Worm (Caenorhabditis elegans): ENCODE results near the gene T19C3.4.
A peak's percentile ranks its signal among the peaks of the same experiment; 100 is the strongest.

The T19C3.4 gene

ce11 chrIII:620204-620718 is at the start of gene T19C3.4:
T19C3.4 (minus strand) TSS chrIII:620254.
- TF ChIP-seq dsc-1 (tag; optimal IDR thresholded peaks at IDR 0.05) (no peak), lin-35 (GFP tag; optimal IDR thresholded peaks at IDR 0.05) (peak in 1 of 2 experiments; percentile 52), lsy-2 (tag; optimal IDR thresholded peaks at IDR 0.05) (peak in 1 of 2 experiments; percentile 19), egl-27 (tag; optimal IDR thresholded peaks at IDR 0.05) (no peak), lir-3 (tag; optimal IDR thresholded peaks at IDR 0.05; ENCODE audit: poor library complexity) (no peak), rnt-1 (tag; optimal IDR thresholded peaks at IDR 0.05) (no peak), efl-1 (optimal IDR thresholded peaks at IDR 0.05) (no peak), efl-1 (GFP tag; optimal IDR thresholded peaks at IDR 0.05 in 1 of 2) (peak in 1 of 2 experiments; percentile 35), nhr-85 (tag) (peak; percentile 73), ceh-88 (GFP tag; IDR thresholded peaks at IDR 0.05) (no peak), nhr-84 (tag; optimal IDR thresholded peaks at IDR 0.05) (no peak), elt-2 (tag; optimal IDR thresholded peaks at IDR 0.05) (peak; percentile 27), ceh-8 (GFP tag; optimal IDR thresholded peaks at IDR 0.05) (no peak), fos-1 (tag; optimal IDR thresholded peaks at IDR 0.05) (no peak), nhr-90 (tag; optimal IDR thresholded peaks at IDR 0.05; ENCODE audit: poor library complexity) (peak; percentile 9), blmp-1 (tag; optimal IDR thresholded peaks at IDR 0.05) (no peak), mdl-1 (tag; optimal IDR thresholded peaks at IDR 0.05) (peak in 1 of 2 experiments; percentile 30), snu-23 (GFP tag; optimal IDR thresholded peaks at IDR 0.05) (peak; percentile 16), C16A3.4 (tag; optimal IDR thresholded peaks at IDR 0.05) (no peak), alr-1 (tag; optimal IDR thresholded peaks at IDR 0.05; ENCODE audit: borderline replicate concordance) (no peak), skn-1 (tag; optimal IDR thresholded peaks at IDR 0.05) (no peak), nhr-19 (GFP tag; conservative IDR thresholded peaks at IDR 0.05) (no peak; the same call in 1 of the 2 replicates), hlh-4 (tag; optimal IDR thresholded peaks at IDR 0.05) (no peak), egl-13 (tag; optimal IDR thresholded peaks at IDR 0.05) (no peak)

- TF ChIP-seq fkh-4 (tag; optimal IDR thresholded peaks at IDR 0.05; ENCODE audit: borderline replicate concordance) (no peak), tbx-2 (tag; optimal IDR thresholded peaks at IDR 0.05) (peak; percentile 40), C16A3.4 (tag; optimal IDR thresholded peaks at IDR 0.05) (peak; percentile 29), ceh-82 (tag; optimal IDR thresholded peaks at IDR 0.05) (peak; percentile 57 to 91 (median 76)), Y116A8C.19 (tag; optimal IDR thresholded peaks at IDR 0.05; ENCODE audit: borderline replicate concordance) (no peak), sup-37 (GFP tag; optimal IDR thresholded peaks at IDR 0.05) (no peak), nhr-28 (tag; optimal IDR thresholded peaks at IDR 0.05) (no peak), xbp-1 (tag; optimal IDR thresholded peaks at IDR 0.05) (peak; percentile 55), nhr-71 (tag; optimal IDR thresholded peaks at IDR 0.05) (peak; percentile 79), hlh-4 (tag; optimal IDR thresholded peaks at IDR 0.05) (no peak), isw-1 (GFP tag; IDR thresholded peaks at IDR 0.05) (peak; percentile 66), lsy-2 (tag; optimal IDR thresholded peaks at IDR 0.05) (peak; percentile 42 to 70), mab-9 (GFP tag; IDR thresholded peaks at IDR 0.05) (peak; percentile 40; the same call in 1 of the 2 replicates), efl-3 (GFP tag; optimal IDR thresholded peaks at IDR 0.05) (no peak), aha-1 (tag; optimal IDR thresholded peaks at IDR 0.05) (no peak), efl-1 (optimal IDR thresholded peaks at IDR 0.05) (peak; percentile 42 to 47), efl-1 (GFP tag; optimal IDR thresholded peaks at IDR 0.05 in 1 of 2) (no peak), sptf-1 (tag; optimal IDR thresholded peaks at IDR 0.05) (no peak), skn-1 (tag; optimal IDR thresholded peaks at IDR 0.05) (peak; percentile 30), dpl-1 (GFP tag; optimal IDR thresholded peaks at IDR 0.05) (peak in 1 of 3 experiments; percentile 29), blmp-1 (tag; optimal IDR thresholded peaks at IDR 0.05) (no peak), unc-130 (tag; optimal IDR thresholded peaks at IDR 0.05) (peak; percentile 42), egl-13 (tag; optimal IDR thresholded peaks at IDR 0.05) (peak; percentile 80), pqm-1 (tag; optimal IDR thresholded peaks at IDR 0.05) (no peak), nhr-237 (tag; optimal IDR thresholded peaks at IDR 0.05) (no peak), hpl-2 (GFP tag; optimal IDR thresholded peaks at IDR 0.05) (no peak), unc-62 (GFP tag; optimal IDR thresholded peaks at IDR 0.05) (no peak), ztf-11 (tag; optimal IDR thresholded peaks at IDR 0.05) (no peak), nhr-84 (tag; optimal IDR thresholded peaks at IDR 0.05) (no peak), jun-1 (tag; optimal IDR thresholded peaks at IDR 0.05) (peak; percentile 16), tlp-1 (tag; optimal IDR thresholded peaks at IDR 0.05) (no peak), nhr-85 (tag) (no peak), C04F5.9 (tag; optimal IDR thresholded peaks at IDR 0.05) (no peak), ces-1 (GFP tag; optimal IDR thresholded peaks at IDR 0.05) (peak; percentile 50), egl-27 (tag; optimal IDR thresholded peaks at IDR 0.05) (no peak), pax-3 (tag; optimal IDR thresholded peaks at IDR 0.05) (no peak)
Observed at ce11 chrIII:668303-668893, 48.3 kb upstream of the T19C3.4 start, which contains the start of gene W02B3.3. W02B3.3 (minus strand) TSS chrIII:668433.
